Worm (Caenorhabditis elegans): ENCODE results near the gene let-754.

ce11 chrIII:7925968-7926367, 27.1 kb downstream of the let-754 start:
- TF ChIP-seq dpl-1 (GFP tag; optimal IDR thresholded peaks at IDR 0.05), result no peak
- no peak for TF ChIP-seq zim-3 (tag; optimal IDR thresholded peaks at IDR 0.05)
- no peak for TF ChIP-seq nhr-80 (tag; optimal IDR thresholded peaks at IDR 0.05)
- no peak for TF ChIP-seq egl-18 (GFP tag; IDR thresholded peaks at IDR 0.05)
- TF ChIP-seq T26A5.8 (tag; optimal IDR thresholded peaks at IDR 0.05), result no peak
- no peak for TF ChIP-seq ZK185.1 (tag; optimal IDR thresholded peaks at IDR 0.05; ENCODE audit: poor library complexity, severe bottlenecking)

Data from whole organism, young adult.